Fruit fly (Drosophila melanogaster) whole organism, prepupa: ENCODE measurements around the gene Jon74E.

Source experiments
- Blimp-1 ChIP-seq: fragments of 200-800 bp; sonication (Bioruptor generic); optimal IDR thresholded peaks from 3 replicates; lab custom pipeline; 2017; ENCODE audit warnings: missing biosample characterization, missing genetic modification characterization, mild to moderate bottlenecking, moderate library complexity, missing genetic modification reagents
- CG10631 ChIP-seq: fragments of 200-800 bp; sonication (Bioruptor generic); optimal IDR thresholded peaks from 2 replicates; lab custom pipeline; 2016; ENCODE audit warnings: missing biosample characterization, missing genetic modification characterization
- CG11294 ChIP-seq: fragments of 200-800 bp; sonication (Bioruptor generic); IDR thresholded peaks from 2 replicates; pipeline ENCODE4 v1.3.6; 2022; ENCODE audit warnings: missing biosample characterization, missing genetic modification characterization
- CG11902 ChIP-seq: fragments of 200-800 bp; sonication (Bioruptor generic); optimal IDR thresholded peaks from 3 replicates; lab custom pipeline; 2016; ENCODE audit warnings: missing biosample characterization, missing genetic modification characterization
- CG1621 ChIP-seq: fragments of 200-800 bp; sonication (Bioruptor generic); optimal IDR thresholded peaks from 3 replicates; lab custom pipeline; 2018; ENCODE audit warnings: missing biosample characterization, mild to moderate bottlenecking, missing genetic modification characterization
- CG31627 ChIP-seq: fragments of 200-800 bp; sonication (Bioruptor generic); optimal IDR thresholded peaks from 3 replicates; lab custom pipeline; 2016; ENCODE audit warnings: missing biosample characterization, missing genetic modification characterization
- CG32006 ChIP-seq: fragments of 200-800 bp; sonication (Bioruptor generic); optimal IDR thresholded peaks from 3 replicates; lab custom pipeline; 2017; ENCODE audit warnings: missing biosample characterization, mild to moderate bottlenecking, missing genetic modification characterization
- CG34406 ChIP-seq: fragments of 200-800 bp; sonication (Bioruptor generic); optimal IDR thresholded peaks from 3 replicates; lab custom pipeline; 2016; ENCODE audit warnings: missing biosample characterization, missing genetic modification characterization
- CG4318 ChIP-seq: fragments of 200-800 bp; sonication (Bioruptor generic); optimal IDR thresholded peaks from 3 replicates; lab custom pipeline; 2017; ENCODE audit warnings: missing biosample characterization, mild to moderate bottlenecking, missing genetic modification characterization
- CG6163 ChIP-seq: fragments of 200-800 bp; sonication (Bioruptor generic); IDR thresholded peaks from 3 replicates; pipeline ENCODE4 v1.3.6; 2022; ENCODE audit warnings: missing biosample characterization, missing genetic modification characterization
- CG6276 ChIP-seq: fragments of 200-800 bp; sonication (Bioruptor generic); optimal IDR thresholded peaks from 2 replicates; lab custom pipeline; 2017; ENCODE audit warnings: missing biosample characterization, mild to moderate bottlenecking, missing genetic modification characterization
- CG6792 ChIP-seq: fragments of 200-800 bp; sonication (Bioruptor generic); optimal IDR thresholded peaks from 3 replicates; lab custom pipeline; 2016; ENCODE audit warnings: missing biosample characterization, missing genetic modification characterization
- CG6808 ChIP-seq: fragments of 200-800 bp; sonication (Bioruptor generic); optimal IDR thresholded peaks from 3 replicates; lab custom pipeline; 2017; ENCODE audit warnings: missing biosample characterization, missing genetic modification characterization, mild to moderate bottlenecking, moderate library complexity, missing genetic modification reagents
- CG7368 ChIP-seq: fragments of 200-800 bp; sonication (Bioruptor generic); optimal IDR thresholded peaks from 3 replicates; lab custom pipeline; 2016; ENCODE audit warnings: missing biosample characterization, missing genetic modification characterization
- CG8119 ChIP-seq: fragments of 200-800 bp; sonication (Bioruptor generic); IDR thresholded peaks from 3 replicates; pipeline ENCODE4 v1.3.6; 2022; ENCODE audit warnings: missing biosample characterization, missing genetic modification characterization
- CG8632 ChIP-seq: fragments of 200-800 bp; sonication (Bioruptor generic); optimal IDR thresholded peaks from 3 replicates; lab custom pipeline; 2016; ENCODE audit warnings: missing biosample characterization, missing genetic modification characterization
- CG9139 ChIP-seq: fragments of 200-800 bp; sonication (Bioruptor generic); optimal IDR thresholded peaks from 3 replicates; lab custom pipeline; 2017; ENCODE audit warnings: missing biosample characterization, mild to moderate bottlenecking, missing genetic modification characterization
- Eip75B ChIP-seq: fragments of 200-800 bp; sonication (Bioruptor generic); optimal IDR thresholded peaks from 3 replicates; lab custom pipeline; 2016; ENCODE audit warnings: missing biosample characterization, missing genetic modification characterization
- Eip78C ChIP-seq: fragments of 200-800 bp; sonication (Bioruptor generic); peaks from one replicate; lab custom pipeline; 2016; ENCODE audit warnings: missing biosample characterization, missing genetic modification characterization
- Ets21C ChIP-seq: fragments of 200-800 bp; sonication (Bioruptor generic); optimal IDR thresholded peaks from 3 replicates; lab custom pipeline; 2016; ENCODE audit warnings: missing biosample characterization, missing genetic modification characterization
- Ets96B ChIP-seq: fragments of 200-800 bp; optimal IDR thresholded peaks from 2 replicates; lab custom pipeline; 2019; ENCODE audit warnings: missing biosample characterization, mild to moderate bottlenecking, missing genetic modification characterization, moderate library complexity
- Gug ChIP-seq: fragments of 200-800 bp; sonication (Bioruptor generic); IDR thresholded peaks from 2 replicates; pipeline ENCODE4 v1.3.6; 2022; ENCODE audit warnings: missing biosample characterization, missing genetic modification characterization
- Hr4 ChIP-seq: fragments of 200-800 bp; sonication (Bioruptor generic); optimal IDR thresholded peaks from 3 replicates; lab custom pipeline; 2016; ENCODE audit warnings: missing biosample characterization, missing genetic modification characterization
- Lpt ChIP-seq: fragments of 200-800 bp; sonication (Bioruptor generic); optimal IDR thresholded peaks from 3 replicates; lab custom pipeline; 2016; ENCODE audit warnings: missing biosample characterization, missing genetic modification characterization
- Met ChIP-seq: fragments of 200-800 bp; sonication (Bioruptor generic); optimal IDR thresholded peaks from 3 replicates; lab custom pipeline; 2016; ENCODE audit warnings: missing biosample characterization, missing genetic modification characterization
- OdsH ChIP-seq: fragments of 200-800 bp; sonication (Bioruptor generic); optimal IDR thresholded peaks from 3 replicates; lab custom pipeline; 2016; ENCODE audit warnings: missing biosample characterization, missing genetic modification characterization
- Smox ChIP-seq: fragments of 200-800 bp; sonication (Bioruptor generic); optimal IDR thresholded peaks from 3 replicates; lab custom pipeline; 2016; ENCODE audit warnings: missing biosample characterization, missing genetic modification characterization
- Sox102F ChIP-seq: fragments of 200-800 bp; sonication (Bioruptor generic); optimal IDR thresholded peaks from 2 replicates; lab custom pipeline; 2016; ENCODE audit warnings: missing biosample characterization, mild to moderate bottlenecking, missing genetic modification characterization
- Sox14 ChIP-seq: fragments of 200-800 bp; sonication (Bioruptor generic); optimal IDR thresholded peaks from 3 replicates; lab custom pipeline; 2016; ENCODE audit warnings: missing biosample characterization, missing genetic modification characterization
- achi ChIP-seq: fragments of 200-800 bp; sonication (Bioruptor generic); optimal IDR thresholded peaks from 3 replicates; lab custom pipeline; 2016; ENCODE audit warnings: missing biosample characterization, missing genetic modification characterization
- acj6 ChIP-seq: fragments of 200-800 bp; sonication (Bioruptor generic); optimal IDR thresholded peaks from 3 replicates; lab custom pipeline; 2016; ENCODE audit warnings: missing biosample characterization, missing genetic modification characterization
- eg ChIP-seq: fragments of 200-800 bp; sonication (Bioruptor generic); IDR thresholded peaks from 3 replicates; pipeline ENCODE4 v1.3.6; 2022; ENCODE audit warnings: missing biosample characterization, missing genetic modification characterization
- esn ChIP-seq: fragments of 200-800 bp; sonication (Bioruptor generic); optimal IDR thresholded peaks from 2 replicates; lab custom pipeline; 2016; ENCODE audit warnings: missing biosample characterization, mild to moderate bottlenecking, missing genetic modification characterization, moderate library complexity
- fd59A ChIP-seq: fragments of 200-800 bp; sonication (Bioruptor generic); optimal IDR thresholded peaks from 2 replicates; lab custom pipeline; 2017; ENCODE audit warnings: missing biosample characterization, mild to moderate bottlenecking, missing genetic modification characterization, missing genetic modification reagents
- fkh ChIP-seq: fragments of 200-800 bp; sonication (Bioruptor generic); optimal IDR thresholded peaks from 3 replicates; lab custom pipeline; 2017; ENCODE audit warnings: missing biosample characterization, mild to moderate bottlenecking, missing genetic modification characterization, moderate library complexity
- lz ChIP-seq: fragments of 200-800 bp; sonication (Bioruptor generic); optimal IDR thresholded peaks from 3 replicates; lab custom pipeline; 2016; ENCODE audit warnings: missing biosample characterization, missing genetic modification characterization
- pdm3 ChIP-seq: fragments of 200-800 bp; sonication (Bioruptor generic); optimal IDR thresholded peaks from 3 replicates; lab custom pipeline; 2016; ENCODE audit warnings: missing biosample characterization, missing genetic modification characterization
- salr ChIP-seq, 2 experiments: fragments of 200-800 bp; sonication (Bioruptor generic); optimal IDR thresholded peaks; 3 replicates each; lab custom pipeline; 2016 to 2018; ENCODE audit warnings: missing biosample characterization in 2 of 2, missing genetic modification characterization in 2 of 2, mild to moderate bottlenecking in 1 of 2
- ss ChIP-seq, 2 experiments: fragments of 200-800 bp; sonication (Bioruptor generic); optimal IDR thresholded peaks; 2 replicates in 1 of 2; 3 replicates in 1 of 2; lab custom pipeline; 2017 to 2018; ENCODE audit warnings: mild to moderate bottlenecking in 2 of 2, missing biosample characterization in 2 of 2, missing genetic modification characterization in 2 of 2, moderate library complexity in 1 of 2
- svp ChIP-seq: fragments of 200-800 bp; sonication (Bioruptor generic); peaks from one replicate; lab custom pipeline; 2016; ENCODE audit warnings: missing biosample characterization, missing genetic modification characterization
- vri ChIP-seq: fragments of 200-800 bp; sonication (Bioruptor generic); optimal IDR thresholded peaks from 3 replicates; lab custom pipeline; 2016; ENCODE audit warnings: missing biosample characterization, mild to moderate bottlenecking, missing genetic modification characterization

Jon74E gene

dm6 chr3L:17587292-17587691 lies 38.4 kb upstream of the Jon74E start:
- TF ChIP-seq acj6 (no peak), CG6163 (GFP tag; lab: Robert Waterston, UW) (peak; percentile 63), ss (GFP tag; optimal IDR thresholded peaks at IDR 0.05; lab: Kevin White, UChicago) (no peak), CG9139 (GFP tag; lab: Kevin White, UChicago) (no peak), Ets96B (tag; lab: Kevin White, UChicago) (no peak), lz (no peak), Ets21C (GFP tag; lab: Kevin White, UChicago) (no peak), Sox102F (GFP tag; lab: Kevin White, UChicago) (no peak), CG6792 (GFP tag; lab: Kevin White, UChicago) (no peak), eg (GFP tag; lab: Robert Waterston, UW) (peak; percentile 60), CG6808 (no peak), CG11294 (peak; percentile 7; the same call in 1 of the 2 replicates), CG7368 (no peak)

dm6 chr3L:17586370-17587048 lies 37.6 kb upstream of the Jon74E start:
- TF ChIP-seq salr (GFP tag; optimal IDR thresholded peaks at IDR 0.05; lab: Kevin White, UChicago), result peak in 1 of 2 experiments; percentile 64
- TF ChIP-seq acj6, result no peak
- TF ChIP-seq OdsH (GFP tag; lab: Kevin White, UChicago), result peak; percentile 10
- TF ChIP-seq Lpt (GFP tag; lab: Kevin White, UChicago), result peak; percentile 15
- peak; percentile 51 for TF ChIP-seq CG4318 (GFP tag; lab: Kevin White, UChicago)
- TF ChIP-seq CG6276 (GFP tag; lab: Kevin White, UChicago), result peak; percentile 31
- no peak for TF ChIP-seq Sox14 (GFP tag; lab: Kevin White, UChicago)
- peak; percentile 66 for TF ChIP-seq CG32006 (GFP tag; lab: Kevin White, UChicago)
- TF ChIP-seq eg (GFP tag; lab: Robert Waterston, UW), result peak; percentile 37; the same call in 2 of the 3 replicates
- TF ChIP-seq CG8632 (GFP tag; lab: Kevin White, UChicago), result no peak
- TF ChIP-seq CG11294, result no peak
- peak; percentile 44 for TF ChIP-seq CG10631 (GFP tag; lab: Kevin White, UChicago)
- TF ChIP-seq CG6792 (GFP tag; lab: Kevin White, UChicago), result no peak
- peak; percentile 25 for TF ChIP-seq achi (GFP tag; lab: Kevin White, UChicago)

- TF ChIP-seq Gug (GFP tag; lab: Robert Waterston, UW) (0 out of 2 replicates have a peak, but pooled peaks have one; percentile 34), fkh (GFP tag; lab: Kevin White, UChicago) (peak; percentile 0), Met (no peak), Eip75B (GFP tag; lab: Kevin White, UChicago) (no peak)
These were observed 35.8 kb upstream of the Jon74E start for dm6 chr3L:17584718-17585117.

dm6 chr3L:17579626-17580025 lies 30.7 kb upstream of the Jon74E start:
- TF ChIP-seq svp (GFP tag; lab: Kevin White, UChicago) (peak; percentile 87), vri (peak; percentile 50), CG6163 (GFP tag; lab: Robert Waterston, UW) (no peak), Blimp-1 (GFP tag; lab: Kevin White, UChicago) (peak; percentile 1), CG34406 (no peak)

dm6 chr3L:17579121-17579520 lies 30.2 kb upstream of the Jon74E start:
- TF ChIP-seq Smox (no peak), CG11902 (peak; percentile 3), CG31627 (GFP tag; lab: Kevin White, UChicago) (peak; percentile 18), svp (GFP tag; lab: Kevin White, UChicago) (peak; percentile 49), CG11294 (no peak), Met (peak; percentile 33), CG8632 (GFP tag; lab: Kevin White, UChicago) (peak; percentile 6), acj6 (peak; percentile 34), CG34406 (peak; percentile 11), CG32006 (GFP tag; lab: Kevin White, UChicago) (peak; percentile 23), Hr4 (GFP tag; lab: Kevin White, UChicago) (no peak), fd59A (GFP tag; lab: Kevin White, UChicago) (peak; percentile 5), CG6808 (peak; percentile 1), OdsH (GFP tag; lab: Kevin White, UChicago) (no peak), salr (GFP tag; optimal IDR thresholded peaks at IDR 0.05; lab: Kevin White, UChicago) (peak in 1 of 2 experiments; percentile 33), CG6792 (GFP tag; lab: Kevin White, UChicago) (no peak), CG8119 (GFP tag; lab: Robert Waterston, UW) (no peak; the same call in 2 of the 3 replicates), esn (peak; percentile 20), CG1621 (no peak), Eip75B (GFP tag; lab: Kevin White, UChicago) (peak; percentile 9), lz (peak; percentile 30), CG10631 (GFP tag; lab: Kevin White, UChicago) (peak; percentile 53), Eip78C (GFP tag; lab: Kevin White, UChicago) (peak; percentile 86), pdm3 (GFP tag; lab: Kevin White, UChicago) (peak; percentile 43)
